Worm (Caenorhabditis elegans): ENCODE results near the gene unc-26.

Gene unc-26

DNA sequence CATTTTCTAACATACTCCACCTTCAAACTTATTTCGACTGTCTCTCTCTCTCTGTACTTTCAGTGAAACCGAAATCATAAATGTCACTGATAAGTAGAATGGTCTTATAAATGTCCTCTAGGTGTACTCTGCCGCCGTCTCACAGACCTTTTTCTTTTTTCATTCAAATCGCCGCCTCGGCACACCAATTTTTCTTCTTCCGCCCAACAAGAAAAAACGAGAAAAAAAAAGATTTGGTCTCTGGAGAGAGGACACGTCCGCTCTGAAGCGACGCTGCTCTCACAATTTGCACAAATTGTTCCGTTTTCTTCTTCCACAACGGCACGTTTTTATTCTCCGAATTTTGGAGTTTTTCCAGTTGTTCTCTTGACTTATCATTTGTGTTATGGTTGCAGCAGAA lies 40.8 kb upstream of the unc-26 start (continued):
- no peak for TF ChIP-seq F57C9.4 (tag; optimal IDR thresholded peaks at IDR 0.05)
- no peak for TF ChIP-seq dpl-1 (GFP tag; optimal IDR thresholded peaks at IDR 0.05)
- no peak for TF ChIP-seq efl-1 (GFP tag; optimal IDR thresholded peaks at IDR 0.05)
- TF ChIP-seq mcd-1 (GFP tag; IDR thresholded peaks at IDR 0.05), result no peak
- no peak for TF ChIP-seq B0261.1 (tag; optimal IDR thresholded peaks at IDR 0.05)
- TF ChIP-seq ceh-100 (GFP tag; IDR thresholded peaks at IDR 0.05), result no peak
- TF ChIP-seq ztf-26 (tag; optimal IDR thresholded peaks at IDR 0.05), result no peak
- TF ChIP-seq unc-62 (GFP tag; optimal IDR thresholded peaks at IDR 0.05), result no peak
- no peak for TF ChIP-seq snpc-3.4 (tag; optimal IDR thresholded peaks at IDR 0.05)
- no peak for TF ChIP-seq F57A8.1 (GFP tag; optimal IDR thresholded peaks at IDR 0.05)
- TF ChIP-seq akir-1 (GFP tag; optimal IDR thresholded peaks at IDR 0.05), result no peak
- no peak for TF ChIP-seq nhr-179 (tag; optimal IDR thresholded peaks at IDR 0.05)
- TF ChIP-seq nfya-1 (tag; optimal IDR thresholded peaks at IDR 0.05; ENCODE audit: borderline replicate concordance, insufficient read depth), result no peak
- no peak for TF ChIP-seq cebp-1 (GFP tag; IDR thresholded peaks at IDR 0.05)
- peak; percentile 14 for TF ChIP-seq cebp-1 (tag; optimal IDR thresholded peaks at IDR 0.05)
- TF ChIP-seq zfh-2 (GFP tag; conservative IDR thresholded peaks at IDR 0.05), result peak; percentile 48; the same call in 1 of the 2 replicates
- TF ChIP-seq T26A5.8 (tag; optimal IDR thresholded peaks at IDR 0.05), result no peak
- no peak for TF ChIP-seq ztf-3 (GFP tag; optimal IDR thresholded peaks at IDR 0.05)
- no peak for TF ChIP-seq sea-2 (GFP tag; IDR thresholded peaks at IDR 0.05)
- TF ChIP-seq lin-40 (tag; optimal IDR thresholded peaks at IDR 0.05), result peak; percentile 1
- TF ChIP-seq tbx-9 (tag; optimal IDR thresholded peaks at IDR 0.05; ENCODE audit: borderline replicate concordance), result no peak
- no peak for TF ChIP-seq lsy-27 (tag; optimal IDR thresholded peaks at IDR 0.05; ENCODE audit: borderline replicate concordance, insufficient read depth)
- no peak for TF ChIP-seq tbp1 (GFP tag; optimal IDR thresholded peaks at IDR 0.05)
- no peak for TF ChIP-seq ztf-18 (tag; optimal IDR thresholded peaks at IDR 0.05)
- TF ChIP-seq hlh-12 (tag; optimal IDR thresholded peaks at IDR 0.05), result no peak
- TF ChIP-seq C06A6.2 (GFP tag; conservative IDR thresholded peaks at IDR 0.05), result 0 out of 2 replicates have a peak, but pooled peaks have one; percentile 18
- no peak for TF ChIP-seq F23B12.7 (tag; optimal IDR thresholded peaks at IDR 0.05; ENCODE audit: insufficient read depth)
- no peak for TF ChIP-seq ekl-4 (GFP tag; IDR thresholded peaks at IDR 0.05)
- no peak for TF ChIP-seq let-607 (tag; optimal IDR thresholded peaks at IDR 0.05)
- no peak for TF ChIP-seq hrde-1 (tag; optimal IDR thresholded peaks at IDR 0.05; ENCODE audit: borderline replicate concordance)
- TF ChIP-seq nhr-90 (tag; optimal IDR thresholded peaks at IDR 0.05), result no peak

DNA sequence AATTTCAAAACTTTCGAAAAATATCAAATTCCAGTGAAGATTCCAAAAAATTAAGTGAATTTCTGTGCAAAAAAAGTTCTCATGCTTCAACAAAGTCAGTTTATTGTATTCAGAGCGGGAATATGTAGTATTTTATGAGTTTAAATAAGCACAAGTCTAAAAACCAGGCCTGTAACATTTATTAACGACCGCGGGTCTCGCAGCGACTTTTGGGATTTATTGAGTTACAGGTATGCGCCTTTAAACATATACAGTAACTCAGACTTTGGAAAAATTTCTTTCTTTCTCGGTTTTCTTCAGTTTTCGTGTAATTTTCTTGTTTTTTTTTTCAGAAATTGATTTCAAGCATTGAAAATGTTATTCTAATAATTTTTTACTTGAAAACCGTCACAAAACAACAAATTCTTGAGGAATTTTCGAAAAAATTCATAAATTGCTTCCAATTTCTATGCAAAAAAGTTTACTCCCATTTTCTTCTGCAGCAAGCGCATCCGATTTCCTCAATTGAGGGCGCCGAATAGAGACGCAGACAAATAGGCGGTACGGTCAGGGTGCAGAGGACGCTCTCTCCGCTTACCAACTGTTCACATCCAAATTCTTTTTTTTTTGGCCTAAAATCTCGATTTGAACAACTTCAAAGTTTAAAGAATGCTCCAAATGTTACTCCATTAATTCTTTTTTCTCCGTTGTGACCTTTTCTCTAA lies 39.2 kb upstream of the unc-26 start:
- TF ChIP-seq unc-62 (GFP tag; optimal IDR thresholded peaks at IDR 0.05) (no peak), hlh-12 (tag; optimal IDR thresholded peaks at IDR 0.05) (no peak), B0336.3 (GFP tag; IDR thresholded peaks at IDR 0.05) (no peak), zfh-2 (GFP tag; conservative IDR thresholded peaks at IDR 0.05) (no peak), mel-28 (tag; optimal IDR thresholded peaks at IDR 0.05; ENCODE audit: borderline replicate concordance) (no peak), cebp-2 (GFP tag; IDR thresholded peaks at IDR 0.05) (no peak), nhr-179 (tag; optimal IDR thresholded peaks at IDR 0.05) (no peak), rpc-1 (optimal IDR thresholded peaks at IDR 0.05) (no peak), rpc-1 (tag; optimal IDR thresholded peaks at IDR 0.05) (no peak), dpl-1 (GFP tag; optimal IDR thresholded peaks at IDR 0.05) (peak; percentile 16), unc-130 (GFP tag; optimal IDR thresholded peaks at IDR 0.05) (no peak), pha-4 (tag; optimal IDR thresholded peaks at IDR 0.05) (no peak), chd-7 (tag; optimal IDR thresholded peaks at IDR 0.05) (no peak), snpc-1.1 (tag; optimal IDR thresholded peaks at IDR 0.05; ENCODE audit: insufficient read depth) (no peak), ztf-28 (GFP tag; IDR thresholded peaks at IDR 0.05) (no peak), rcor-1 (GFP tag; IDR thresholded peaks at IDR 0.05) (peak; percentile 20; the same call in 1 of the 2 replicates), nfyb-1 (GFP tag; IDR thresholded peaks at IDR 0.05) (peak; percentile 10; the same call in 1 of the 2 replicates), sea-2 (GFP tag; IDR thresholded peaks at IDR 0.05) (no peak), cebp-1 (GFP tag; IDR thresholded peaks at IDR 0.05) (no peak), cebp-1 (tag; optimal IDR thresholded peaks at IDR 0.05) (peak; percentile 3), nhr-80 (tag; optimal IDR thresholded peaks at IDR 0.05) (peak; percentile 5), F33H1.4 (GFP tag; IDR thresholded peaks at IDR 0.05) (peak; percentile 96), F49E8.2 (tag; optimal IDR thresholded peaks at IDR 0.05; ENCODE audit: insufficient read depth) (peak; percentile 55), madf-6 (GFP tag; IDR thresholded peaks at IDR 0.05) (peak; percentile 100)
